Worm (Caenorhabditis elegans) whole organism, late embryonic: ENCODE results near the gene Y47D7A.17.

Experiments
- ama-1 ChIP-seq: fragments of 150-350 bp; optimal IDR thresholded peaks from 2 replicates; lab custom pipeline; 2014
- ceh-14 ChIP-seq: sonication (generic microtip); optimal IDR thresholded peaks from 2 replicates; lab custom pipeline; 2016; ENCODE audit warnings: missing genotype, missing genetic modification characterization, missing compliant biosample characterization
- ceh-45 ChIP-seq: fragments of 200-800 bp; sonication (Bioruptor generic); IDR thresholded peaks from 2 replicates; pipeline ENCODE4 v1.3.6; 2022; ENCODE audit warnings: missing genetic modification reagents, missing genetic modification characterization, missing compliant biosample characterization
- fax-1 ChIP-seq: sonication (generic microtip); optimal IDR thresholded peaks from 2 replicates; lab custom pipeline; 2016; ENCODE audit warnings: missing genotype, missing genetic modification characterization, missing compliant biosample characterization
- hlh-6 ChIP-seq: sonication (generic microtip); optimal IDR thresholded peaks from 2 replicates; lab custom pipeline; 2016; ENCODE audit warnings: missing genotype, missing genetic modification characterization, missing compliant biosample characterization
- pag-3 ChIP-seq: sonication (generic microtip); optimal IDR thresholded peaks from 2 replicates; lab custom pipeline; 2016; ENCODE audit warnings: missing compliant biosample characterization, missing genetic modification characterization, borderline replicate concordance
- pqm-1 ChIP-seq: sonication (generic microtip); optimal IDR thresholded peaks from 2 replicates; lab custom pipeline; 2016; ENCODE audit warnings: missing genetic modification characterization, missing compliant biosample characterization
- rnt-1 ChIP-seq: sonication (generic microtip); optimal IDR thresholded peaks from 2 replicates; lab custom pipeline; 2016; ENCODE audit warnings: missing genetic modification characterization, missing compliant biosample characterization
- tbx-2 ChIP-seq: sonication (generic microtip); optimal IDR thresholded peaks from 2 replicates; lab custom pipeline; 2016; ENCODE audit warnings: missing genetic modification characterization, missing compliant biosample characterization
- tbx-7 ChIP-seq: sonication (generic microtip); optimal IDR thresholded peaks from 2 replicates; lab custom pipeline; 2016; ENCODE audit warnings: missing genotype, missing genetic modification characterization, missing compliant biosample characterization
- unc-86 ChIP-seq: sonication (generic microtip); optimal IDR thresholded peaks from 2 replicates; lab custom pipeline; 2016; ENCODE audit warnings: missing genetic modification characterization, missing compliant biosample characterization

DNA sequence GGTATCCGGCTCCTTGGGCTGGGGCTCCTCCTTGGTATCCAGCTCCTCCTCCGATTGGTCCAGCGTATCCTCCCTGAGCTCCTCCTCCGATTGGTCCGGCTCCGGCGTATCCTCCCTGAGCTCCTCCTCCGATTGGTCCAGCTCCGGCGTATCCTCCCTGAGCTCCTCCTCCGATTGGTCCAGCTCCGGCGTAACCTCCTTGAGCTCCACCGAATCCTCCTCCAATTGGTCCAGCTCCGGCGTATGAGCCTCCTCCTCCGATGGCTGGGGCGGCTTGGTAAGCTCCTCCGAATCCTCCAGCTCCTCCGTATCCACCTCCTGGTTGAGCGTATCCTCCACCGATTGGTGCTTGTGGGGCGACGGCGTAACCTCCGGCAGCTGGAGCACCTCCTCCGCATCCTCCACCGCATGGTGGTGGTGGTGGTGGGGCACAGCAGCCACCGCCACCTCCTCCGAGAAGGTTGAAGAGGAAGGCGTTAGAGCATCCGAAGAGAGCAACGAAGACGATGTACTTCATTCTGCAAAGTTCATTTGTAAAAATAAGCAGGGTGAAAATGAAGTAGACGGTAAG, 23.9 kb upstream of the Y47D7A.17 start, which contains the start of gene Y47D7A.13:
- TF ChIP-seq rnt-1 (tag; lab: Kevin White, UChicago) (no peak), pag-3 (tag; lab: Kevin White, UChicago) (no peak), tbx-7 (tag; lab: Kevin White, UChicago) (no peak), tbx-2 (no peak), fax-1 (tag; lab: Kevin White, UChicago) (no peak), unc-86 (no peak), ceh-45 (GFP tag; lab: Robert Waterston, UW) (no peak), pqm-1 (no peak), ceh-14 (no peak), hlh-6 (tag; lab: Kevin White, UChicago) (no peak), ama-1 (lab: Kevin White, UChicago) (no peak)
